Worm (Caenorhabditis elegans) whole organism, young adult: ENCODE measurements around the gene adbp-1.

Source experiments
- B0336.3 ChIP-seq: fragments of 200-800 bp; sonication (Bioruptor generic); IDR thresholded peaks from 2 replicates; pipeline ENCODE4 v1.3.6; 2022; ENCODE audit warnings: missing genetic modification characterization, missing compliant biosample characterization
- C06A6.2 ChIP-seq: fragments of 200-800 bp; sonication (Bioruptor generic); conservative IDR thresholded peaks from 2 replicates; pipeline ENCODE4 v1.3.6; 2022; ENCODE audit warnings: missing genetic modification characterization, missing compliant biosample characterization
- F22D6.2 ChIP-seq: sonication (generic microtip); optimal IDR thresholded peaks from 2 replicates; lab custom pipeline; 2016; ENCODE audit warnings: mild to moderate bottlenecking, missing genetic modification characterization, missing compliant biosample characterization
- F37B4.10 ChIP-seq: fragments of 200-800 bp; sonication (Bioruptor generic); IDR thresholded peaks from 2 replicates; pipeline ENCODE4 v1.3.6; 2022; ENCODE audit warnings: missing genetic modification characterization, missing compliant biosample characterization
- F52B5.7 ChIP-seq: sonication (generic microtip); optimal IDR thresholded peaks from 2 replicates; lab custom pipeline; 2016; ENCODE audit warnings: mild to moderate bottlenecking, missing genetic modification characterization, missing compliant biosample characterization
- K11D2.4 ChIP-seq: fragments of 200-800 bp; sonication (Bioruptor generic); IDR thresholded peaks from 2 replicates; pipeline ENCODE4 v1.3.6; 2022; ENCODE audit warnings: missing genetic modification reagents, missing genetic modification characterization, missing compliant biosample characterization
- T07F8.4 ChIP-seq: sonication (generic microtip); optimal IDR thresholded peaks from 2 replicates; lab custom pipeline; 2016; ENCODE audit warnings: mild to moderate bottlenecking, missing genetic modification characterization, moderate library complexity, missing compliant biosample characterization
- Y56A3A.18 ChIP-seq: fragments of 200-800 bp; sonication (Bioruptor generic); IDR thresholded peaks from 2 replicates; pipeline ENCODE4 v1.3.6; 2022; ENCODE audit warnings: missing genetic modification reagents, missing genetic modification characterization, missing compliant biosample characterization
- Y79H2A.3 ChIP-seq: fragments of 200-800 bp; sonication (Bioruptor generic); conservative IDR thresholded peaks from 2 replicates; pipeline ENCODE4 v1.3.6; 2022; ENCODE audit warnings: missing genetic modification reagents, missing genetic modification characterization, missing compliant biosample characterization
- Y95B8A.8 ChIP-seq: fragments of 200-800 bp; sonication (Bioruptor generic); IDR thresholded peaks from 2 replicates; pipeline ENCODE4 v1.3.6; 2022; ENCODE audit warnings: missing genetic modification reagents, missing genetic modification characterization, missing compliant biosample characterization
- akir-1 ChIP-seq: fragments of 200-800 bp; sonication (Bioruptor generic); optimal IDR thresholded peaks from 2 replicates; lab custom pipeline; 2018; ENCODE audit warnings: mild to moderate bottlenecking, missing genetic modification characterization, moderate library complexity, missing compliant biosample characterization
- cebp-1 ChIP-seq, 2 experiments: fragments of 200-800 bp in 1 of 2; sonication (Bioruptor generic) in 1 of 2; sonication (generic microtip) in 1 of 2; IDR thresholded peaks in 1 of 2; optimal IDR thresholded peaks in 1 of 2; 2 replicates each; pipeline versions ENCODE4 v1.3.6 to Lab custom; 2017 to 2022; ENCODE audit warnings: missing compliant biosample characterization in 2 of 2, missing genetic modification characterization in 2 of 2, mild to moderate bottlenecking in 1 of 2, missing genetic modification reagents in 1 of 2, moderate library complexity in 1 of 2
- cebp-2 ChIP-seq: fragments of 200-800 bp; sonication (Bioruptor generic); IDR thresholded peaks from 2 replicates; pipeline ENCODE4 v1.3.6; 2022; ENCODE audit warnings: missing genetic modification characterization, missing compliant biosample characterization
- ceh-58 ChIP-seq: fragments of 200-800 bp; sonication (Bioruptor generic); IDR thresholded peaks from 2 replicates; pipeline ENCODE4 v1.3.6; 2022; ENCODE audit warnings: missing genetic modification characterization, missing compliant biosample characterization
- die-1 ChIP-seq: sonication (generic microtip); optimal IDR thresholded peaks from 2 replicates; lab custom pipeline; 2016; ENCODE audit warnings: missing genotype, mild to moderate bottlenecking, missing genetic modification characterization, missing compliant biosample characterization
- egl-18 ChIP-seq: fragments of 200-800 bp; sonication (Bioruptor generic); IDR thresholded peaks from 2 replicates; pipeline ENCODE4 v1.3.6; 2022; ENCODE audit warnings: missing genetic modification reagents, missing genetic modification characterization, missing compliant biosample characterization
- egrh-3 ChIP-seq: fragments of 200-800 bp; sonication (Bioruptor generic); IDR thresholded peaks from 2 replicates; pipeline ENCODE4 v1.3.6; 2022; ENCODE audit warnings: missing genetic modification reagents, missing genetic modification characterization, missing compliant biosample characterization
- ekl-4 ChIP-seq: fragments of 200-800 bp; sonication (Bioruptor generic); IDR thresholded peaks from 2 replicates; pipeline ENCODE4 v1.3.6; 2022; ENCODE audit warnings: missing genetic modification reagents, missing genetic modification characterization, missing compliant biosample characterization
- fkh-3 ChIP-seq: sonication (generic microtip); optimal IDR thresholded peaks from 2 replicates; lab custom pipeline; 2016; ENCODE audit warnings: mild to moderate bottlenecking, missing genetic modification characterization, missing compliant biosample characterization
- him-1 ChIP-seq: sonication (generic microtip); optimal IDR thresholded peaks from 2 replicates; lab custom pipeline; 2016; ENCODE audit warnings: missing genotype, missing genetic modification reagents, missing genetic modification characterization, missing compliant biosample characterization
- hlh-12 ChIP-seq: sonication (generic microtip); optimal IDR thresholded peaks from 2 replicates; lab custom pipeline; 2016; ENCODE audit warnings: missing genetic modification characterization, missing compliant biosample characterization
- hmg-1.2 ChIP-seq: fragments of 200-800 bp; sonication (Bioruptor generic); IDR thresholded peaks from 2 replicates; pipeline ENCODE4 v1.3.6; 2022; ENCODE audit warnings: missing genetic modification reagents, missing genetic modification characterization, missing compliant biosample characterization
- hsf-1 ChIP-seq: fragments of 200-800 bp; sonication (Bioruptor generic); IDR thresholded peaks from 2 replicates; pipeline ENCODE4 v1.3.6; 2022; ENCODE audit warnings: missing genetic modification reagents, missing genetic modification characterization, missing compliant biosample characterization
- lag-1 ChIP-seq: fragments of 200-800 bp; sonication (Bioruptor generic); IDR thresholded peaks from 2 replicates; pipeline ENCODE4 v1.3.6; 2022; ENCODE audit warnings: missing genetic modification reagents, missing genetic modification characterization, missing compliant biosample characterization
- let-526 ChIP-seq: fragments of 200-800 bp; sonication (Bioruptor generic); IDR thresholded peaks from 2 replicates; pipeline ENCODE4 v1.3.6; 2022; ENCODE audit warnings: missing genetic modification reagents, missing genetic modification characterization, missing compliant biosample characterization
- let-607 ChIP-seq, 2 experiments: fragments of 200-800 bp in 1 of 2; sonication (Bioruptor generic) in 1 of 2; sonication (generic microtip) in 1 of 2; optimal IDR thresholded peaks; 2 replicates each; lab custom pipeline; 2016 to 2018; ENCODE audit warnings: mild to moderate bottlenecking in 2 of 2, missing compliant biosample characterization in 2 of 2, missing genetic modification characterization in 2 of 2, moderate library complexity in 2 of 2, missing genotype in 1 of 2
- lir-1 ChIP-seq: fragments of 200-800 bp; sonication (Bioruptor generic); conservative IDR thresholded peaks from 2 replicates; pipeline ENCODE4 v1.3.6; 2022; ENCODE audit warnings: missing genetic modification reagents, missing genetic modification characterization, missing compliant biosample characterization
- madf-3 ChIP-seq: fragments of 200-800 bp; sonication (Bioruptor generic); IDR thresholded peaks from 2 replicates; pipeline ENCODE4 v1.3.6; 2022; ENCODE audit warnings: missing genetic modification reagents, missing genetic modification characterization, missing compliant biosample characterization
- madf-6 ChIP-seq: fragments of 200-800 bp; sonication (Bioruptor generic); IDR thresholded peaks from 2 replicates; pipeline ENCODE4 v1.3.6; 2022; ENCODE audit warnings: missing genetic modification reagents, missing genetic modification characterization, missing compliant biosample characterization
- mcd-1 ChIP-seq: fragments of 200-800 bp; sonication (Bioruptor generic); IDR thresholded peaks from 2 replicates; pipeline ENCODE4 v1.3.6; 2022; ENCODE audit warnings: missing genetic modification reagents, missing genetic modification characterization, missing compliant biosample characterization
- mel-28 ChIP-seq: sonication (generic microtip); optimal IDR thresholded peaks from 2 replicates; lab custom pipeline; 2016; ENCODE audit warnings: borderline replicate concordance, mild to moderate bottlenecking, missing genetic modification characterization, missing compliant biosample characterization
- mes-4 ChIP-seq: sonication (generic microtip); optimal IDR thresholded peaks from 2 replicates; lab custom pipeline; 2016; ENCODE audit warnings: missing genotype, missing genetic modification characterization, missing compliant biosample characterization
- mxl-1 ChIP-seq: sonication (generic microtip); optimal IDR thresholded peaks from 2 replicates; lab custom pipeline; 2016; ENCODE audit warnings: missing genetic modification characterization, missing compliant biosample characterization
- nfyb-1 ChIP-seq: fragments of 200-800 bp; sonication (Bioruptor generic); IDR thresholded peaks from 2 replicates; pipeline ENCODE4 v1.3.6; 2022; ENCODE audit warnings: missing genetic modification reagents, missing genetic modification characterization, missing compliant biosample characterization
- nhr-27 ChIP-seq: fragments of 200-800 bp; sonication (Bioruptor generic); optimal IDR thresholded peaks from 2 replicates; lab custom pipeline; 2018; ENCODE audit warnings: mild to moderate bottlenecking, missing genetic modification characterization, moderate library complexity, missing compliant biosample characterization
- nhr-80 ChIP-seq: sonication (generic microtip); optimal IDR thresholded peaks from 2 replicates; lab custom pipeline; 2016; ENCODE audit warnings: missing genetic modification characterization, missing compliant biosample characterization
- pbrm-1 ChIP-seq: fragments of 200-800 bp; sonication (Bioruptor generic); IDR thresholded peaks from 2 replicates; pipeline ENCODE4 v1.3.6; 2022; ENCODE audit warnings: missing genetic modification reagents, missing genetic modification characterization, missing compliant biosample characterization
- rcor-1 ChIP-seq: fragments of 200-800 bp; sonication (Bioruptor generic); IDR thresholded peaks from 2 replicates; pipeline ENCODE4 v1.3.6; 2022; ENCODE audit warnings: missing genetic modification reagents, missing genetic modification characterization, missing compliant biosample characterization
- repo-1 ChIP-seq: sonication (generic microtip); optimal IDR thresholded peaks from 2 replicates; lab custom pipeline; 2017; ENCODE audit warnings: mild to moderate bottlenecking, missing genetic modification characterization, missing compliant biosample characterization
- sdz-38 ChIP-seq: sonication (generic microtip); optimal IDR thresholded peaks from 2 replicates; lab custom pipeline; 2016; ENCODE audit warnings: missing genotype, missing genetic modification characterization, missing compliant biosample characterization
- snpc-1.3 ChIP-seq: sonication (generic microtip); optimal IDR thresholded peaks from 2 replicates; lab custom pipeline; 2017; ENCODE audit warnings: missing genetic modification characterization, mild to moderate bottlenecking, missing compliant biosample characterization, antibody characterized with exemption, moderate library complexity, missing genotype, missing genetic modification reagents; ENCODE audit not compliant: insufficient read depth
- snpc-3.4 ChIP-seq: sonication (generic microtip); optimal IDR thresholded peaks from 2 replicates; lab custom pipeline; 2017; ENCODE audit warnings: missing genetic modification characterization, mild to moderate bottlenecking, missing compliant biosample characterization, antibody characterized with exemption, moderate library complexity, missing genotype, missing genetic modification reagents
- tbp1 ChIP-seq: fragments of 200-800 bp; sonication (Bioruptor generic); optimal IDR thresholded peaks from 2 replicates; lab custom pipeline; 2018; ENCODE audit warnings: mild to moderate bottlenecking, missing genetic modification characterization, missing compliant biosample characterization
- zfh-2 ChIP-seq: fragments of 200-800 bp; sonication (Bioruptor generic); conservative IDR thresholded peaks from 2 replicates; pipeline ENCODE4 v1.3.6; 2022; ENCODE audit warnings: missing genetic modification reagents, missing genetic modification characterization, missing compliant biosample characterization
- ztf-22 ChIP-seq: fragments of 200-800 bp; sonication (Bioruptor generic); optimal IDR thresholded peaks from 2 replicates; lab custom pipeline; 2018; ENCODE audit warnings: mild to moderate bottlenecking, missing genetic modification characterization, moderate library complexity, missing compliant biosample characterization
- ztf-25 ChIP-seq: fragments of 200-800 bp; sonication (Bioruptor generic); IDR thresholded peaks from 2 replicates; pipeline ENCODE4 v1.3.6; 2022; ENCODE audit warnings: missing genetic modification reagents, missing genetic modification characterization, missing compliant biosample characterization
- ztf-6 ChIP-seq: fragments of 200-800 bp; sonication (Bioruptor generic); IDR thresholded peaks from 2 replicates; pipeline ENCODE4 v1.3.6; 2022; ENCODE audit warnings: missing genetic modification reagents, missing genetic modification characterization, missing compliant biosample characterization

adbp-1 gene

DNA sequence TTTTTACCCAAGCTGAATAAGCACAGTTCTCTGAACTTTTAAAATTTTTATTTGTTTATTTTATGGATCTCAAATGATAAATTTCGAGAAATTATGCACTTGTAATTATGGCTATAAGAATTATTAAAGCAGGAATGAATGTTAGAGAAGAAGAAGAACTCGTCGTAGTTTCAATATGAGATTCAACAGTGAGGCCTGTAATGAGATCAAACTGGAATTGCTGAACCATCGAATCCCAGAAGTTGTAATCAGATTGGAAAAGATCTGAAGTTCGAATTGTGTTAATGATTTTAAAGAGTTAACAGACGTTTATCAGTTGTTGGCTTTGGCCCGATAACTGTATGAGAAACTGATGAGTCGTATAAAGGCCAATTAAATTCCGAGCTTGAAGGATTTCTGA, 11.8 kb downstream of the adbp-1 start (continued):
- TF ChIP-seq rcor-1: no peak
- TF ChIP-seq ceh-58: no peak
- TF ChIP-seq ztf-22 (GFP tag; lab: Kevin White, UChicago): no peak
- TF ChIP-seq Y79H2A.3 (GFP tag; lab: Robert Waterston, UW): peak; percentile 84; the same call in 1 of the 2 replicates
- TF ChIP-seq cebp-1 (GFP tag; IDR thresholded peaks at IDR 0.05; lab: Robert Waterston, UW): no peak
- TF ChIP-seq cebp-1 (tag; optimal IDR thresholded peaks at IDR 0.05; lab: Kevin White, UChicago): peak; percentile 3
- no peak for TF ChIP-seq snpc-3.4 (tag; lab: Kevin White, UChicago)
- no peak for TF ChIP-seq lag-1 (GFP tag; lab: Robert Waterston, UW)
- no peak for TF ChIP-seq F37B4.10 (GFP tag; lab: Robert Waterston, UW)
- no peak for TF ChIP-seq nhr-27
- no peak for TF ChIP-seq snpc-1.3 (tag; lab: Kevin White, UChicago)
- peak; percentile 67 for TF ChIP-seq madf-6 (GFP tag; lab: Robert Waterston, UW)
- TF ChIP-seq B0336.3 (GFP tag; lab: Robert Waterston, UW): no peak
- TF ChIP-seq mxl-1 (tag; lab: Kevin White, UChicago): no peak
- TF ChIP-seq hsf-1 (GFP tag; lab: Robert Waterston, UW): peak; percentile 70; the same call in 1 of the 2 replicates
- peak; percentile 24; the same call in 1 of the 2 replicates for TF ChIP-seq mcd-1 (GFP tag; lab: Robert Waterston, UW)
- TF ChIP-seq lir-1: no peak
- TF ChIP-seq repo-1: peak; percentile 24
- no peak for TF ChIP-seq akir-1 (GFP tag; lab: Kevin White, UChicago)
- no peak for TF ChIP-seq mes-4 (tag; lab: Kevin White, UChicago)
- TF ChIP-seq tbp1 (GFP tag; lab: Kevin White, UChicago): peak; percentile 0
- no peak for TF ChIP-seq zfh-2 (GFP tag; lab: Robert Waterston, UW)
- no peak for TF ChIP-seq die-1 (tag; lab: Kevin White, UChicago)
- peak; percentile 69; the same call in 1 of the 2 replicates for TF ChIP-seq madf-3
- TF ChIP-seq let-526: no peak
- peak; percentile 18; the same call in 1 of the 2 replicates for TF ChIP-seq hmg-1.2 (GFP tag; lab: Robert Waterston, UW)
- no peak for TF ChIP-seq nfyb-1 (GFP tag; lab: Robert Waterston, UW)
- TF ChIP-seq T07F8.4 (tag; lab: Kevin White, UChicago): no peak
- TF ChIP-seq Y56A3A.18 (GFP tag; lab: Robert Waterston, UW): no peak
- TF ChIP-seq him-1 (tag; lab: Kevin White, UChicago): peak; percentile 31
- TF ChIP-seq F52B5.7: no peak
- TF ChIP-seq hlh-12 (tag; lab: Kevin White, UChicago): no peak
- TF ChIP-seq let-607 (tag; optimal IDR thresholded peaks at IDR 0.05; lab: Kevin White, UChicago): no peak
- peak; percentile 68; the same call in 1 of the 2 replicates for TF ChIP-seq ekl-4 (GFP tag; lab: Robert Waterston, UW)

DNA sequence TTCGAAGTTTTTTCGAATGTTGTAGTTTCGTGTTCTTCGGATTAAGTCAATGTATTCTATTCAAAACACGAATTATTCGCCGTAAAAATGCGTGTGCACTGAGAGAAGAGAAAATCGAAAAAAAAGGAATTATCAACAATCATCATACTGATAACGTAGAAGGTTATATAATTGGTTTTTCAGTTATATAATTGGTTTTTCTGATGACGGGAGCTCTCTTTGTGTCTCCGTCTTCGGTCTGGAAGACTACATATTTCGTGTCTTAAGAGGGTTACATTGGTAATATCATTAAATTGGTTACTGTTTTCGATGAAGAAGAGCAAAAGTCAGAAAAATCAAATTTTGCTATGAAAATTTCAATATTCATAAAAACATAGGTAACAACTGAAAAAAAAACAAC, 15.9 kb downstream of the adbp-1 start:
- TF ChIP-seq nhr-80 (tag; lab: Kevin White, UChicago): peak; percentile 55
- no peak for TF ChIP-seq ztf-25

- TF ChIP-seq F37B4.10 (GFP tag; lab: Robert Waterston, UW) (no peak), F22D6.2 (tag; lab: Kevin White, UChicago) (no peak), nhr-80 (tag; lab: Kevin White, UChicago) (no peak), egrh-3 (no peak), ztf-6 (no peak), hsf-1 (GFP tag; lab: Robert Waterston, UW) (no peak), mel-28 (tag; lab: Kevin White, UChicago) (no peak), egl-18 (GFP tag; lab: Robert Waterston, UW) (no peak), mcd-1 (GFP tag; lab: Robert Waterston, UW) (no peak), mes-4 (tag; lab: Kevin White, UChicago) (no peak), Y95B8A.8 (GFP tag; lab: Robert Waterston, UW) (no peak), pbrm-1 (GFP tag; lab: Robert Waterston, UW) (no peak), sdz-38 (no peak), fkh-3 (no peak), C06A6.2 (no peak), cebp-2 (no peak), K11D2.4 (GFP tag; lab: Robert Waterston, UW) (no peak)
Observed at ce11 chrII:11463899-11464298, 19.9 kb downstream of the adbp-1 start.
